Worm (Caenorhabditis elegans): ENCODE measurements around the gene sbp-1.

The sbp-1 gene

ce11 chrIII:11442556-11442955, at the start of gene sbp-1:
sbp-1 (minus strand) TSS chrIII:11442566.
- TF ChIP-seq egl-13 (tag; optimal IDR thresholded peaks at IDR 0.05), result no peak
- no peak for TF ChIP-seq unc-98 (GFP tag; IDR thresholded peaks at IDR 0.05)
- TF ChIP-seq ceh-63 (GFP tag; optimal IDR thresholded peaks at IDR 0.05), result no peak
- TF ChIP-seq elt-2 (tag; optimal IDR thresholded peaks at IDR 0.05), result peak; percentile 49
- TF ChIP-seq nhr-19 (GFP tag; conservative IDR thresholded peaks at IDR 0.05), result no peak
- no peak for TF ChIP-seq nhr-11 (tag; optimal IDR thresholded peaks at IDR 0.05)
- no peak for TF ChIP-seq nhr-71 (tag; optimal IDR thresholded peaks at IDR 0.05)
- TF ChIP-seq ztf-4 (tag; optimal IDR thresholded peaks at IDR 0.05), result no peak
- peak in 1 of 2 experiments; percentile 10 for TF ChIP-seq lin-35 (GFP tag; optimal IDR thresholded peaks at IDR 0.05)
- TF ChIP-seq ama-1 (optimal IDR thresholded peaks at IDR 0.05), result no peak
- TF ChIP-seq lin-15B (tag; optimal IDR thresholded peaks at IDR 0.05), result no peak
- TF ChIP-seq unc-86 (tag; optimal IDR thresholded peaks at IDR 0.05), result no peak
- no peak for TF ChIP-seq efl-1 (optimal IDR thresholded peaks at IDR 0.05)
- peak in 1 of 2 experiments; percentile 35 for TF ChIP-seq efl-1 (GFP tag; optimal IDR thresholded peaks at IDR 0.05 in 1 of 2)

DNA sequence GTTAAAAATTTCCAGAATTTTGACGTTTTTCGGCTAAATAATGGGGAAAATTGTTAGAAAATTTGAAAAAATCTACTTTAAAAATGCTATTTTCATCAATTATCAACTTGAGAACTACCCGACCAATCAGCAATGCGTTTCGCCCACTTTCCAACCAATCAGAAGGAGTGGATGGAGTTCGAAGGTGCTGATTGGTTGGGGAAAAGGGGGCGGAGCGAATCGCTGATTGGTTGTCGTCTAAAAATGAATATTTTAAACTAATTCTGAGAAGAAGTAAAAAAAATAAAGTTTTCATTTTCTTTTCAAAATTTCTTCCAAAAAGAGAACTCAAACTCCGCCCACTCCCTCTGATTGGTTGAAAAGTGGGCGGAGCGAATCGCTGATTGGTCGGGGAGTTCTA, 47.9 kb upstream of the sbp-1 start:
- no peak for TF ChIP-seq nhr-19 (GFP tag; conservative IDR thresholded peaks at IDR 0.05)
- no peak for TF ChIP-seq nhr-237 (tag; optimal IDR thresholded peaks at IDR 0.05)
- no peak for TF ChIP-seq zag-1 (tag; optimal IDR thresholded peaks at IDR 0.05)
- no peak for TF ChIP-seq unc-86 (tag; optimal IDR thresholded peaks at IDR 0.05)
- no peak for TF ChIP-seq nhr-28 (tag; optimal IDR thresholded peaks at IDR 0.05)

DNA sequence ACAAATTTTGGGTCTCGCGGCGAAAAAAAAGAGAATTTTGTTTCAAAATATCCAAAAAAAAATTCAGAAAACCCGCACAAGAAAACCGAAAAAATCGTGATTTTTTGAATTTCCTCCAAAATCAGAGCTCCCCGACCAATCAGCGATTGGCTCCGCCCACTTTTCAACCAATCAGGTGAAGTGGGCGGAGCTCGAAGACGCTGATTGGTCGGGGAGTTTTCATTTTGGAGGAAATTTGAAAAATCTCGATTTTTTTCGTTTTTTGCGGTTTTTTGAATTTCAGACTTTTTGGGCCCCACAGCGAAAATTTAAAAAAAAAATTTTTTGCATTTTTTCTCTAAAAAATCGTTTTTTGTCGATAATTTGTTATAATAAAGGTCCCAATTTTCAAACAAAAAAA, 47.2 kb upstream of the sbp-1 start:
- TF ChIP-seq efl-1 (optimal IDR thresholded peaks at IDR 0.05), result no peak
- TF ChIP-seq efl-1 (GFP tag; optimal IDR thresholded peaks at IDR 0.05 in 1 of 2), result peak in 1 of 2 experiments; percentile 11
- TF ChIP-seq dsc-1 (tag; optimal IDR thresholded peaks at IDR 0.05), result no peak

ce11 chrIII:11488662-11489349, 46.4 kb upstream of the sbp-1 start:
- TF ChIP-seq sup-37 (GFP tag; optimal IDR thresholded peaks at IDR 0.05) (no peak), C34B4.2 (tag; optimal IDR thresholded peaks at IDR 0.05) (no peak), efl-1 (optimal IDR thresholded peaks at IDR 0.05) (no peak), efl-1 (GFP tag; optimal IDR thresholded peaks at IDR 0.05 in 1 of 2) (peak in 1 of 2 experiments; percentile 77), isw-1 (GFP tag; IDR thresholded peaks at IDR 0.05) (no peak)

DNA sequence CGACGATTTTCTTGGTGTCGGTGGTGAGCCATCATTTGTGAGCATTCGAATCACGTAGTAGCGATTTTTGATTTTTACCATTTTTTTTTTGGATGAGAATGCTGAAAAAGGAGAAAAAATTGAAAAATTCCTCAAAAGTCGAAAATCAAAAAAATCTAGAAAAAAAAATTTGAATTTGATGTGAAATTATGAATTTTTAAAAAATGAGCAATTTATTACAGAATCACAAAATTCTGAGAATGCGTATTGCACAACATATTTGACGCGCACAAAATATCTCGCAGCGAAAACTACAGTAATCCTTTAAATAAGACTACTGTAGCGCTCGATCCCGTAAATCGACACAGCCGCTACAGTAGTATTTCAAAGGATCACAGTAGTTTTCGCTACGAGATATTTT, 44.9 kb upstream of the sbp-1 start, which contains the start of gene popl-5:
TSS of gene popl-5 (minus strand) at position 101 of the 400 bp plus-strand sequence.
- TF ChIP-seq mef-2 (tag; optimal IDR thresholded peaks at IDR 0.05) (no peak), mep-1 (tag; optimal IDR thresholded peaks at IDR 0.05) (no peak), fkh-10 (GFP tag; optimal IDR thresholded peaks at IDR 0.05) (no peak), swsn-7 (tag; optimal IDR thresholded peaks at IDR 0.05) (no peak), nhr-237 (tag; optimal IDR thresholded peaks at IDR 0.05) (no peak), alr-1 (tag; optimal IDR thresholded peaks at IDR 0.05; ENCODE audit: borderline replicate concordance) (no peak), grh-1 (GFP tag; IDR thresholded peaks at IDR 0.05) (no peak), egl-13 (tag; optimal IDR thresholded peaks at IDR 0.05) (no peak), lin-39 (tag; optimal IDR thresholded peaks at IDR 0.05) (no peak), vab-15 (tag; optimal IDR thresholded peaks at IDR 0.05) (no peak), pax-3 (tag; optimal IDR thresholded peaks at IDR 0.05) (no peak), nhr-47 (tag; optimal IDR thresholded peaks at IDR 0.05) (no peak), tbx-2 (tag; optimal IDR thresholded peaks at IDR 0.05) (no peak), efl-1 (optimal IDR thresholded peaks at IDR 0.05) (no peak), efl-1 (GFP tag; optimal IDR thresholded peaks at IDR 0.05 in 1 of 2) (no peak), unc-130 (tag; optimal IDR thresholded peaks at IDR 0.05) (no peak), lsy-2 (tag; optimal IDR thresholded peaks at IDR 0.05) (no peak), zip-4 (GFP tag; optimal IDR thresholded peaks at IDR 0.05) (no peak), pag-3 (tag; optimal IDR thresholded peaks at IDR 0.05; ENCODE audit: borderline replicate concordance, insufficient read depth) (no peak)
